Worm (Caenorhabditis elegans) whole organism, L2 larva: ENCODE data around the gene T23F11.4.

Experiments
- F13H6.1 ChIP-seq: sonication (generic microtip); optimal IDR thresholded peaks from 2 replicates; lab custom pipeline; 2016; ENCODE audit warnings: missing genetic modification characterization, missing compliant biosample characterization
- R02D3.7 ChIP-seq: fragments of 150-350 bp; optimal IDR thresholded peaks from 2 replicates; lab custom pipeline; 2014; ENCODE audit warnings: missing biosample characterization, missing genetic modification characterization
- Y55F3AM.14 ChIP-seq: fragments of 200-800 bp; sonication (Bioruptor generic); optimal IDR thresholded peaks from 2 replicates; lab custom pipeline; 2018; ENCODE audit warnings: mild to moderate bottlenecking, missing genetic modification characterization, missing compliant biosample characterization
- ZK546.5 ChIP-seq: sonication (generic microtip); optimal IDR thresholded peaks from 2 replicates; lab custom pipeline; 2017; ENCODE audit warnings: missing biosample characterization, missing genetic modification characterization
- aly-2 ChIP-seq: fragments of 150-350 bp; optimal IDR thresholded peaks from 2 replicates; lab custom pipeline; 2014; ENCODE audit warnings: missing biosample characterization, missing genetic modification characterization
- ama-1 ChIP-seq: fragments of 150-350 bp; optimal IDR thresholded peaks from 2 replicates; lab custom pipeline; 2018; ENCODE audit warnings: inconsistent platforms
- blmp-1 ChIP-seq: sonication (generic microtip); optimal IDR thresholded peaks from 2 replicates; lab custom pipeline; 2017; ENCODE audit warnings: missing genetic modification characterization, mild to moderate bottlenecking, missing compliant biosample characterization, antibody characterized with exemption, moderate library complexity; ENCODE audit not compliant: insufficient read depth
- ceh-16 ChIP-seq: fragments of 150-350 bp; optimal IDR thresholded peaks from 2 replicates; lab custom pipeline; 2014; ENCODE audit warnings: missing biosample characterization, missing genetic modification characterization
- ceh-82 ChIP-seq: fragments of 150-350 bp; optimal IDR thresholded peaks from 2 replicates; lab custom pipeline; 2014; ENCODE audit warnings: missing biosample characterization, missing genetic modification characterization
- crh-2 ChIP-seq: sonication (generic microtip); optimal IDR thresholded peaks from 2 replicates; lab custom pipeline; 2017; ENCODE audit warnings: missing biosample characterization, missing genetic modification characterization
- dmd-4 ChIP-seq: sonication (generic microtip); optimal IDR thresholded peaks from 2 replicates; lab custom pipeline; 2017; ENCODE audit warnings: missing biosample characterization, missing genetic modification characterization
- egl-27 ChIP-seq: sonication (generic microtip); optimal IDR thresholded peaks from 3 replicates; lab custom pipeline; 2017; ENCODE audit warnings: missing biosample characterization, missing genetic modification reagents, missing genetic modification characterization
- elt-3 ChIP-seq: sonication (generic microtip); optimal IDR thresholded peaks from 2 replicates; lab custom pipeline; 2017; ENCODE audit warnings: missing biosample characterization, missing genetic modification characterization
- fos-1 ChIP-seq: fragments of 150-350 bp; optimal IDR thresholded peaks from 2 replicates; lab custom pipeline; 2014; ENCODE audit warnings: missing biosample characterization, missing genetic modification characterization
- gmeb-1 ChIP-seq: fragments of 150-350 bp; optimal IDR thresholded peaks from 2 replicates; lab custom pipeline; 2014; ENCODE audit warnings: missing biosample characterization, missing genetic modification characterization
- lin-11 ChIP-seq: fragments of 150-350 bp; sonication (generic microtip); optimal IDR thresholded peaks from 2 replicates; lab custom pipeline; 2014; ENCODE audit warnings: missing biosample characterization, missing genetic modification characterization, inconsistent platforms, mixed read lengths
- lin-13 ChIP-seq: fragments of 150-350 bp; optimal IDR thresholded peaks from 2 replicates; lab custom pipeline; 2014; ENCODE audit warnings: missing biosample characterization, missing genetic modification reagents, missing genetic modification characterization
- lin-39 ChIP-seq: fragments of 150-350 bp; optimal IDR thresholded peaks from 2 replicates; lab custom pipeline; 2014; ENCODE audit warnings: missing biosample characterization, missing genetic modification reagents, missing genetic modification characterization
- lsy-2 ChIP-seq, 2 experiments: fragments of 150-350 bp in 1 of 2; sonication (generic microtip) in 1 of 2; optimal IDR thresholded peaks; 2 replicates each; lab custom pipeline; 2014 to 2017; ENCODE audit warnings: missing biosample characterization in 2 of 2, missing genetic modification characterization in 2 of 2
- mab-5 ChIP-seq: fragments of 150-350 bp; optimal IDR thresholded peaks from 2 replicates; lab custom pipeline; 2014; ENCODE audit warnings: missing biosample characterization, missing genetic modification characterization
- mbf-1 ChIP-seq: sonication (generic microtip); optimal IDR thresholded peaks from 2 replicates; lab custom pipeline; 2017; ENCODE audit warnings: missing biosample characterization, missing genetic modification characterization
- mdl-1 ChIP-seq, 2 experiments: fragments of 150-350 bp in 1 of 2; sonication (generic microtip) in 1 of 2; optimal IDR thresholded peaks; 2 replicates each; lab custom pipeline; 2017; ENCODE audit warnings: missing biosample characterization in 2 of 2, missing genetic modification characterization in 2 of 2
- nhr-10 ChIP-seq: sonication (generic microtip); optimal IDR thresholded peaks from 2 replicates; lab custom pipeline; 2017; ENCODE audit warnings: missing biosample characterization, missing genetic modification characterization
- nhr-11 ChIP-seq: fragments of 150-350 bp; optimal IDR thresholded peaks from 2 replicates; lab custom pipeline; 2014; ENCODE audit warnings: missing biosample characterization, missing genetic modification characterization
- nhr-12 ChIP-seq: fragments of 150-350 bp; optimal IDR thresholded peaks from 2 replicates; lab custom pipeline; 2014; ENCODE audit warnings: missing biosample characterization, missing genetic modification characterization
- nhr-129 ChIP-seq: fragments of 150-350 bp; optimal IDR thresholded peaks from 2 replicates; lab custom pipeline; 2014; ENCODE audit warnings: missing biosample characterization, missing genetic modification characterization
- nhr-23 ChIP-seq: fragments of 150-350 bp; optimal IDR thresholded peaks from 2 replicates; lab custom pipeline; 2014; ENCODE audit warnings: missing biosample characterization, missing genetic modification reagents, missing genetic modification characterization
- nhr-25 ChIP-seq: fragments of 150-350 bp; sonication (generic microtip); optimal IDR thresholded peaks from 3 replicates; lab custom pipeline; 2014; ENCODE audit warnings: missing biosample characterization, missing genetic modification characterization
- nhr-6 ChIP-seq: fragments of 150-350 bp; optimal IDR thresholded peaks from 2 replicates; lab custom pipeline; 2014; ENCODE audit warnings: missing biosample characterization, missing genetic modification characterization
- nhr-77 ChIP-seq: fragments of 150-350 bp; optimal IDR thresholded peaks from 2 replicates; lab custom pipeline; 2014; ENCODE audit warnings: missing biosample characterization, missing genetic modification characterization
- peb-1 ChIP-seq: fragments of 150-350 bp; optimal IDR thresholded peaks from 2 replicates; lab custom pipeline; 2014; ENCODE audit warnings: missing biosample characterization, missing genetic modification characterization
- sem-4 ChIP-seq: fragments of 150-350 bp; optimal IDR thresholded peaks from 2 replicates; lab custom pipeline; 2014; ENCODE audit warnings: missing biosample characterization, missing genetic modification reagents, missing genetic modification characterization
- skn-1 ChIP-seq: sonication (generic microtip); optimal IDR thresholded peaks from 2 replicates; lab custom pipeline; 2017; ENCODE audit warnings: missing biosample characterization, missing genetic modification characterization
- sma-3 ChIP-seq: sonication (generic microtip); optimal IDR thresholded peaks from 2 replicates; lab custom pipeline; 2016; ENCODE audit warnings: missing genetic modification reagents, missing genetic modification characterization, missing compliant biosample characterization
- sma-9 ChIP-seq, 2 experiments: fragments of 150-350 bp in 1 of 2; sonication (generic microtip) in 1 of 2; optimal IDR thresholded peaks; 2 replicates each; lab custom pipeline; 2014 to 2016; ENCODE audit warnings: missing genetic modification characterization in 2 of 2, mild to moderate bottlenecking in 1 of 2, missing biosample characterization in 1 of 2, missing compliant biosample characterization in 1 of 2, missing genetic modification reagents in 1 of 2, moderate library complexity in 1 of 2
- snpc-4 ChIP-seq: fragments of 150-350 bp; optimal IDR thresholded peaks from 2 replicates; lab custom pipeline; 2014; ENCODE audit warnings: missing biosample characterization, missing genetic modification characterization
- unc-39 ChIP-seq: fragments of 150-350 bp; optimal IDR thresholded peaks from 2 replicates; lab custom pipeline; 2014; ENCODE audit warnings: missing biosample characterization, missing genetic modification characterization
- zag-1 ChIP-seq: fragments of 150-350 bp; optimal IDR thresholded peaks from 2 replicates; lab custom pipeline; 2014; ENCODE audit warnings: missing biosample characterization, missing genetic modification characterization
- ztf-1 ChIP-seq: fragments of 200-800 bp; sonication (Bioruptor generic); conservative IDR thresholded peaks from 2 replicates; pipeline ENCODE4 v1.3.6; 2022; ENCODE audit warnings: missing genetic modification characterization, missing compliant biosample characterization
- ztf-11 ChIP-seq: sonication (generic microtip); optimal IDR thresholded peaks from 2 replicates; lab custom pipeline; 2017; ENCODE audit warnings: missing biosample characterization, missing genetic modification characterization
- ztf-4 ChIP-seq: fragments of 150-350 bp; optimal IDR thresholded peaks from 2 replicates; lab custom pipeline; 2014; ENCODE audit warnings: missing biosample characterization, missing genetic modification characterization

T23F11.4 gene

DNA sequence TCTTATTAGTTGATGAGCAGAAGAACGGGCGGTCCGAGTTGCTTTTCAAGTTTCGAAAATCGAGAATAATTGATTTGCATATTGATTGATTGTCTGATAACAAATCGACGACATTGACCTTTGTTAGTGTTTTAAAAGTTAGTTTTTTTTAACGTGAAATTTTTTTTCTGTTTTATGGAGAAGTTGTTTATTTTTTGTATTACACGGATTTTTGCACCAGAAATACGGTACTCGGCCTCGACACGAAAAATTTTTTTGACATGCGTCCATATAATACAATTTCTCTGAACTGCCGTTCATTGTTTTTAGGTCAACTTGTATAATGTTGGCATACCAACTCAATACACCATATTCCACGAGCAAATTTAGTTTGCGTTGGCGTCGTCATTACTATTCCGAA lies 9.8 kb downstream of the T23F11.4 start, which contains the start of gene T23F11.2:
Gene T23F11.2 (minus strand): TSS at position 101 of the 400 bp plus-strand sequence.
- TF ChIP-seq mab-5, result no peak

DNA sequence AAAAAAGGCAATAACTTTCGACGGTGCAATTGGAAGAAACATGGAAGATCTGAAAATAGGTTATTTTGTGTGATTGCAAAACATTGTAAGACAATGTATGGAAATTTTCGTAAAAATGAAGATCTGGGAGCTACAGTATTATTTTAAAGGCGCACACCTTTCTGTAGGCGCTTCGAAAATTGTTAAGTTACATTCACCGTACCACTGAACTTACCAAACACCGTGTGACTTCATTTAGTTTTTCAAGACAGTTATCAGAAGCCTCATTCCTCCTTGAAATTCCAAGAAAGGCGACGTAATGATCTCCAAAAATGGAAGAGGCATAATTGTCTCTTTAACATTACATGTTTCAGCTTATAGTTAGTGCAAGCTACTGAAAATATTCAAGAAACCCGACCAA lies 11.3 kb downstream of the T23F11.4 start:
- TF ChIP-seq gmeb-1 (tag; lab: Kevin White, UChicago) (no peak), ztf-4 (tag; lab: Kevin White, UChicago) (peak; percentile 17)

ce11 chrIII:4653374-4653773 lies 11.8 kb downstream of the T23F11.4 start:
- no peak for TF ChIP-seq crh-2
- no peak for TF ChIP-seq ceh-82 (tag; lab: Kevin White, UChicago)
- no peak for TF ChIP-seq gmeb-1 (tag; lab: Kevin White, UChicago)
- no peak for TF ChIP-seq lsy-2 (tag; optimal IDR thresholded peaks at IDR 0.05; lab: Kevin White, UChicago)
- no peak for TF ChIP-seq nhr-23 (tag; lab: Kevin White, UChicago)
- no peak for TF ChIP-seq nhr-10 (tag; lab: Kevin White, UChicago)
- no peak for TF ChIP-seq Y55F3AM.14
- no peak for TF ChIP-seq ztf-1 (GFP tag; lab: Robert Waterston, UW)
- no peak for TF ChIP-seq nhr-129 (tag; lab: Kevin White, UChicago)

ce11 chrIII:4649811-4650544 lies 15.2 kb downstream of the T23F11.4 start, which contains the start of gene ppm-2:
ppm-2 (plus strand) TSS chrIII:4650494.
- no peak for TF ChIP-seq ZK546.5
- TF ChIP-seq sma-9 (GFP tag; optimal IDR thresholded peaks at IDR 0.05; lab: Kevin White, UChicago), result peak; percentile 64
- TF ChIP-seq sma-9 (tag; optimal IDR thresholded peaks at IDR 0.05; lab: Kevin White, UChicago), result no peak
- TF ChIP-seq lsy-2 (tag; optimal IDR thresholded peaks at IDR 0.05; lab: Kevin White, UChicago), result no peak
- TF ChIP-seq peb-1 (tag; lab: Kevin White, UChicago), result no peak
- TF ChIP-seq nhr-11 (tag; lab: Kevin White, UChicago), result no peak
- peak; percentile 36 for TF ChIP-seq ama-1 (lab: Kevin White, UChicago)
- peak; percentile 52 for TF ChIP-seq gmeb-1 (tag; lab: Kevin White, UChicago)
- no peak for TF ChIP-seq ztf-1 (GFP tag; lab: Robert Waterston, UW)
- no peak for TF ChIP-seq zag-1 (tag; lab: Kevin White, UChicago)
- TF ChIP-seq sem-4, result no peak
- no peak for TF ChIP-seq nhr-12 (tag; lab: Kevin White, UChicago)
- TF ChIP-seq R02D3.7 (tag; lab: Kevin White, UChicago), result no peak
- TF ChIP-seq snpc-4 (tag; lab: Kevin White, UChicago), result no peak
- TF ChIP-seq egl-27 (tag; lab: Kevin White, UChicago), result no peak
- no peak for TF ChIP-seq nhr-77
- TF ChIP-seq fos-1, result peak; percentile 35
- TF ChIP-seq nhr-129 (tag; lab: Kevin White, UChicago), result no peak
- TF ChIP-seq ceh-82 (tag; lab: Kevin White, UChicago), result no peak
- TF ChIP-seq elt-3 (tag; lab: Kevin White, UChicago), result no peak
- TF ChIP-seq F13H6.1 (tag; lab: Kevin White, UChicago), result no peak
- peak; percentile 7 for TF ChIP-seq ztf-4 (tag; lab: Kevin White, UChicago)
- TF ChIP-seq aly-2 (tag; lab: Kevin White, UChicago), result no peak
- no peak for TF ChIP-seq nhr-6 (tag; lab: Kevin White, UChicago)
- TF ChIP-seq lin-39, result no peak
- no peak for TF ChIP-seq mab-5
- TF ChIP-seq Y55F3AM.14, result no peak
- TF ChIP-seq lin-13, result no peak
- peak; percentile 0 for TF ChIP-seq sma-3 (GFP tag; lab: Kevin White, UChicago)
- TF ChIP-seq nhr-25, result no peak
- no peak for TF ChIP-seq dmd-4
- TF ChIP-seq mdl-1 (tag; optimal IDR thresholded peaks at IDR 0.05; lab: Kevin White, UChicago), result no peak

ce11 chrIII:4649363-4649768 lies 15.8 kb downstream of the T23F11.4 start:
- peak; percentile 88 for TF ChIP-seq nhr-6 (tag; lab: Kevin White, UChicago)
- no peak for TF ChIP-seq ceh-16 (tag; lab: Kevin White, UChicago)
- TF ChIP-seq skn-1 (tag; lab: Kevin White, UChicago), result peak; percentile 65
- no peak for TF ChIP-seq mbf-1 (tag; lab: Kevin White, UChicago)
- peak; percentile 7 for TF ChIP-seq nhr-10 (tag; lab: Kevin White, UChicago)
- no peak for TF ChIP-seq lin-39
- TF ChIP-seq ztf-11 (tag; lab: Kevin White, UChicago), result no peak
- TF ChIP-seq nhr-23 (tag; lab: Kevin White, UChicago), result no peak
- TF ChIP-seq lin-11 (tag; lab: Kevin White, UChicago), result peak; percentile 94
- no peak for TF ChIP-seq unc-39 (tag; lab: Kevin White, UChicago)
- TF ChIP-seq snpc-4 (tag; lab: Kevin White, UChicago), result peak; percentile 55
- peak; percentile 89 for TF ChIP-seq blmp-1 (tag; lab: Kevin White, UChicago)
- TF ChIP-seq egl-27 (tag; lab: Kevin White, UChicago), result peak; percentile 94
- peak; percentile 96 for TF ChIP-seq nhr-25
- TF ChIP-seq elt-3 (tag; lab: Kevin White, UChicago), result no peak
- TF ChIP-seq mdl-1 (tag; optimal IDR thresholded peaks at IDR 0.05; lab: Kevin White, UChicago), result peak; percentile 99
- TF ChIP-seq crh-2, result peak; percentile 92
- no peak for TF ChIP-seq nhr-11 (tag; lab: Kevin White, UChicago)
- peak; percentile 99 for TF ChIP-seq sma-9 (GFP tag; optimal IDR thresholded peaks at IDR 0.05; lab: Kevin White, UChicago)
- peak; percentile 87 for TF ChIP-seq sma-9 (tag; optimal IDR thresholded peaks at IDR 0.05; lab: Kevin White, UChicago)
- no peak for TF ChIP-seq ztf-1 (GFP tag; lab: Robert Waterston, UW)
- peak; percentile 54 for TF ChIP-seq ztf-4 (tag; lab: Kevin White, UChicago)
- peak; percentile 98 for TF ChIP-seq fos-1
- peak; percentile 81 for TF ChIP-seq lin-13
- peak; percentile 81 for TF ChIP-seq gmeb-1 (tag; lab: Kevin White, UChicago)
- TF ChIP-seq nhr-12 (tag; lab: Kevin White, UChicago), result peak; percentile 13
